Worm (Caenorhabditis elegans) whole organism, L4 larva: ENCODE measurements around the gene nas-39.

ENCODE experiments used
- ZK546.5 ChIP-seq, 2 experiments: sonication (generic microtip); optimal IDR thresholded peaks; 2 replicates each; lab custom pipeline; 2017; ENCODE audit warnings: missing biosample characterization in 2 of 2, missing genetic modification characterization in 2 of 2
- daf-12 ChIP-seq: fragments of 150-350 bp; optimal IDR thresholded peaks from 2 replicates; lab custom pipeline; 2014; ENCODE audit warnings: missing biosample characterization, missing genetic modification reagents, missing genetic modification characterization
- lin-15B ChIP-seq: fragments of 150-350 bp; sonication (generic microtip); optimal IDR thresholded peaks from 3 replicates; lab custom pipeline; 2014; ENCODE audit warnings: missing biosample characterization, missing genetic modification characterization
- nhr-76 ChIP-seq: fragments of 150-350 bp; optimal IDR thresholded peaks from 2 replicates; lab custom pipeline; 2014; ENCODE audit warnings: missing biosample characterization, missing genetic modification characterization

DNA sequence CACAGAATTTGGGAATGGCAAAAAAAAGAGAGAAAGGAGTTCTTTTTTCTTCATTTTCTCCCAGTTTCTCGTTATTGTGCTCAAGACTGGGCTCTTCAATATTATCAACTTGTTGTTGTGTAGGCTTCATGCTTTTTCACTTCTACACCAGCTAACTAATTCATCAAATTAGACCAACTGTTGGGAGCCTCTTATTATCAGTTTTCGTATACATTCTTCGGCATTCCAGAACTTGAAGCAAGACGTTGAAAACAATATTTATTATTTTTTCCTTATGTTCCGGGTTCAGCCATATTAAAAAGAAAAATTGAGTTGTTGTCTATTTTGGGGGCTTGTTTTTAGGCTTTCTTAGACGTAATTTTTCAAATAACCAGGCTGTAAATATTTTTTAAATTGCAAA lies 26.2 kb downstream of the nas-39 start:
- no peak for TF ChIP-seq nhr-76
- no peak for TF ChIP-seq ZK546.5 (tag; optimal IDR thresholded peaks at IDR 0.05; lab: Kevin White, UChicago)
- no peak for TF ChIP-seq daf-12 (tag; lab: Kevin White, UChicago)
- TF ChIP-seq lin-15B (tag; lab: Kevin White, UChicago): no peak
